Worm (Caenorhabditis elegans) whole organism, mixed stage, embryonic: ENCODE results near the gene T11F9.21.

ENCODE experiments used
- elt-1 ChIP-seq: sonication (generic microtip); optimal IDR thresholded peaks from 2 replicates; lab custom pipeline; 2017; ENCODE audit warnings: missing genetic modification characterization, mild to moderate bottlenecking, missing compliant biosample characterization, antibody characterized with exemption, moderate library complexity, borderline replicate concordance; ENCODE audit not compliant: insufficient read depth
- mab-5 ChIP-seq: fragments of 150-350 bp; optimal IDR thresholded peaks from 2 replicates; lab custom pipeline; 2014; ENCODE audit warnings: missing biosample characterization, missing genetic modification characterization
- nhr-237 ChIP-seq: fragments of 150-350 bp; optimal IDR thresholded peaks from 2 replicates; lab custom pipeline; 2014; ENCODE audit warnings: missing biosample characterization, missing genetic modification characterization
- pha-4 ChIP-seq: fragments of 150-350 bp; optimal IDR thresholded peaks from 2 replicates; lab custom pipeline; 2018; ENCODE audit warnings: missing biosample characterization, missing genetic modification reagents, missing genetic modification characterization
- unc-39 ChIP-seq: fragments of 150-350 bp; optimal IDR thresholded peaks from 2 replicates; lab custom pipeline; 2014; ENCODE audit warnings: missing biosample characterization, missing genetic modification characterization

DNA sequence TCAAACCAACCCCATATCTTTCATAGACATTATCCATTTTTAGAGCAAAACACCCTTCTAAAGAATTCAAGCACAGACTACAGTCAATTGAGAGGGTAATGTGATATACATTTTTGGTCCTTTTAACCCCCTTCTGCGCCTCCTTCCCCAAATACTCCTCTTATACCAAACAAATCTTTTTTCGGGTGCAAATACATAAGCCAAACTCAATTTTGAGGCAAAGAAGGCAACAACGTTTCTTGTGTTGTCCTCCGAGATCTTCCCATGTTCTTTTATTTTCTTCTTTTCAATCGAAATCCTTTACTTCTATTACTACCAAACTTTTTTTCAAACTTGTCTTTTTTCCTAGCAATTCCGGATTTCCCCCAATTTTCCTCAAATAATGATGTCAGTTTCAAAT lies 37.6 kb upstream of the T11F9.21 start:
- TF ChIP-seq mab-5 (no peak), unc-39 (tag; lab: Kevin White, UChicago) (no peak), nhr-237 (tag; lab: Kevin White, UChicago) (no peak), pha-4 (no peak), elt-1 (tag; lab: Kevin White, UChicago) (no peak)
